Worm (Caenorhabditis elegans) whole organism, L2 larva: ENCODE data around the gene srh-24.
A peak's percentile ranks its signal among the peaks of the same experiment; 100 is the strongest.

ENCODE experiments used
- F13H6.1 ChIP-seq: sonication (generic microtip); optimal IDR thresholded peaks from 2 replicates; lab custom pipeline; 2016; ENCODE audit warnings: missing genetic modification characterization, missing compliant biosample characterization
- R02D3.7 ChIP-seq: fragments of 150-350 bp; optimal IDR thresholded peaks from 2 replicates; lab custom pipeline; 2014; ENCODE audit warnings: missing biosample characterization, missing genetic modification characterization
- Y55F3AM.14 ChIP-seq: fragments of 200-800 bp; sonication (Bioruptor generic); optimal IDR thresholded peaks from 2 replicates; lab custom pipeline; 2018; ENCODE audit warnings: mild to moderate bottlenecking, missing genetic modification characterization, missing compliant biosample characterization
- ZK546.5 ChIP-seq: sonication (generic microtip); optimal IDR thresholded peaks from 2 replicates; lab custom pipeline; 2017; ENCODE audit warnings: missing biosample characterization, missing genetic modification characterization
- ama-1 ChIP-seq: fragments of 150-350 bp; optimal IDR thresholded peaks from 2 replicates; lab custom pipeline; 2018; ENCODE audit warnings: inconsistent platforms
- blmp-1 ChIP-seq: sonication (generic microtip); optimal IDR thresholded peaks from 2 replicates; lab custom pipeline; 2017; ENCODE audit warnings: missing genetic modification characterization, mild to moderate bottlenecking, missing compliant biosample characterization, antibody characterized with exemption, moderate library complexity; ENCODE audit not compliant: insufficient read depth
- crh-2 ChIP-seq: sonication (generic microtip); optimal IDR thresholded peaks from 2 replicates; lab custom pipeline; 2017; ENCODE audit warnings: missing biosample characterization, missing genetic modification characterization
- dmd-4 ChIP-seq: sonication (generic microtip); optimal IDR thresholded peaks from 2 replicates; lab custom pipeline; 2017; ENCODE audit warnings: missing biosample characterization, missing genetic modification characterization
- egl-27 ChIP-seq: sonication (generic microtip); optimal IDR thresholded peaks from 3 replicates; lab custom pipeline; 2017; ENCODE audit warnings: missing biosample characterization, missing genetic modification reagents, missing genetic modification characterization
- elt-1 ChIP-seq: fragments of 150-350 bp; optimal IDR thresholded peaks from 2 replicates; lab custom pipeline; 2014; ENCODE audit warnings: missing biosample characterization, missing genetic modification characterization
- elt-3 ChIP-seq: sonication (generic microtip); optimal IDR thresholded peaks from 2 replicates; lab custom pipeline; 2017; ENCODE audit warnings: missing biosample characterization, missing genetic modification characterization
- gmeb-1 ChIP-seq: fragments of 150-350 bp; optimal IDR thresholded peaks from 2 replicates; lab custom pipeline; 2014; ENCODE audit warnings: missing biosample characterization, missing genetic modification characterization
- lin-11 ChIP-seq: fragments of 150-350 bp; sonication (generic microtip); optimal IDR thresholded peaks from 2 replicates; lab custom pipeline; 2014; ENCODE audit warnings: missing biosample characterization, missing genetic modification characterization, inconsistent platforms, mixed read lengths
- lin-13 ChIP-seq: fragments of 150-350 bp; optimal IDR thresholded peaks from 2 replicates; lab custom pipeline; 2014; ENCODE audit warnings: missing biosample characterization, missing genetic modification reagents, missing genetic modification characterization
- lin-39 ChIP-seq: fragments of 150-350 bp; optimal IDR thresholded peaks from 2 replicates; lab custom pipeline; 2014; ENCODE audit warnings: missing biosample characterization, missing genetic modification reagents, missing genetic modification characterization
- lsy-2 ChIP-seq, 2 experiments: fragments of 150-350 bp in 1 of 2; sonication (generic microtip) in 1 of 2; optimal IDR thresholded peaks; 2 replicates each; lab custom pipeline; 2014 to 2017; ENCODE audit warnings: missing biosample characterization in 2 of 2, missing genetic modification characterization in 2 of 2
- mab-5 ChIP-seq: fragments of 150-350 bp; optimal IDR thresholded peaks from 2 replicates; lab custom pipeline; 2014; ENCODE audit warnings: missing biosample characterization, missing genetic modification characterization
- mbf-1 ChIP-seq: sonication (generic microtip); optimal IDR thresholded peaks from 2 replicates; lab custom pipeline; 2017; ENCODE audit warnings: missing biosample characterization, missing genetic modification characterization
- mdl-1 ChIP-seq, 2 experiments: fragments of 150-350 bp in 1 of 2; sonication (generic microtip) in 1 of 2; optimal IDR thresholded peaks; 2 replicates each; lab custom pipeline; 2017; ENCODE audit warnings: missing biosample characterization in 2 of 2, missing genetic modification characterization in 2 of 2
- nhr-10 ChIP-seq: sonication (generic microtip); optimal IDR thresholded peaks from 2 replicates; lab custom pipeline; 2017; ENCODE audit warnings: missing biosample characterization, missing genetic modification characterization
- nhr-11 ChIP-seq: fragments of 150-350 bp; optimal IDR thresholded peaks from 2 replicates; lab custom pipeline; 2014; ENCODE audit warnings: missing biosample characterization, missing genetic modification characterization
- nhr-12 ChIP-seq: fragments of 150-350 bp; optimal IDR thresholded peaks from 2 replicates; lab custom pipeline; 2014; ENCODE audit warnings: missing biosample characterization, missing genetic modification characterization
- nhr-129 ChIP-seq: fragments of 150-350 bp; optimal IDR thresholded peaks from 2 replicates; lab custom pipeline; 2014; ENCODE audit warnings: missing biosample characterization, missing genetic modification characterization
- nhr-21 ChIP-seq: fragments of 150-350 bp; optimal IDR thresholded peaks from 2 replicates; lab custom pipeline; 2014; ENCODE audit warnings: missing biosample characterization, missing genetic modification characterization
- nhr-237 ChIP-seq: fragments of 150-350 bp; optimal IDR thresholded peaks from 2 replicates; lab custom pipeline; 2014; ENCODE audit warnings: missing biosample characterization, missing genetic modification characterization
- nhr-25 ChIP-seq: fragments of 150-350 bp; sonication (generic microtip); optimal IDR thresholded peaks from 3 replicates; lab custom pipeline; 2014; ENCODE audit warnings: missing biosample characterization, missing genetic modification characterization
- nhr-6 ChIP-seq: fragments of 150-350 bp; optimal IDR thresholded peaks from 2 replicates; lab custom pipeline; 2014; ENCODE audit warnings: missing biosample characterization, missing genetic modification characterization
- nhr-77 ChIP-seq: fragments of 150-350 bp; optimal IDR thresholded peaks from 2 replicates; lab custom pipeline; 2014; ENCODE audit warnings: missing biosample characterization, missing genetic modification characterization
- peb-1 ChIP-seq: fragments of 150-350 bp; optimal IDR thresholded peaks from 2 replicates; lab custom pipeline; 2014; ENCODE audit warnings: missing biosample characterization, missing genetic modification characterization
- sem-4 ChIP-seq: fragments of 150-350 bp; optimal IDR thresholded peaks from 2 replicates; lab custom pipeline; 2014; ENCODE audit warnings: missing biosample characterization, missing genetic modification reagents, missing genetic modification characterization
- skn-1 ChIP-seq: sonication (generic microtip); optimal IDR thresholded peaks from 2 replicates; lab custom pipeline; 2017; ENCODE audit warnings: missing biosample characterization, missing genetic modification characterization
- sma-3 ChIP-seq: sonication (generic microtip); optimal IDR thresholded peaks from 2 replicates; lab custom pipeline; 2016; ENCODE audit warnings: missing genetic modification reagents, missing genetic modification characterization, missing compliant biosample characterization
- sma-9 ChIP-seq, 2 experiments: fragments of 150-350 bp in 1 of 2; sonication (generic microtip) in 1 of 2; optimal IDR thresholded peaks; 2 replicates each; lab custom pipeline; 2014 to 2016; ENCODE audit warnings: missing genetic modification characterization in 2 of 2, mild to moderate bottlenecking in 1 of 2, missing biosample characterization in 1 of 2, missing compliant biosample characterization in 1 of 2, missing genetic modification reagents in 1 of 2, moderate library complexity in 1 of 2
- snpc-4 ChIP-seq: fragments of 150-350 bp; optimal IDR thresholded peaks from 2 replicates; lab custom pipeline; 2014; ENCODE audit warnings: missing biosample characterization, missing genetic modification characterization
- unc-39 ChIP-seq: fragments of 150-350 bp; optimal IDR thresholded peaks from 2 replicates; lab custom pipeline; 2014; ENCODE audit warnings: missing biosample characterization, missing genetic modification characterization
- unc-55 ChIP-seq: fragments of 150-350 bp; sonication (generic microtip); optimal IDR thresholded peaks from 3 replicates; lab custom pipeline; 2014; ENCODE audit warnings: missing biosample characterization, missing genetic modification reagents, missing genetic modification characterization
- zag-1 ChIP-seq: fragments of 150-350 bp; optimal IDR thresholded peaks from 2 replicates; lab custom pipeline; 2014; ENCODE audit warnings: missing biosample characterization, missing genetic modification characterization
- ztf-1 ChIP-seq: fragments of 200-800 bp; sonication (Bioruptor generic); conservative IDR thresholded peaks from 2 replicates; pipeline ENCODE4 v1.3.6; 2022; ENCODE audit warnings: missing genetic modification characterization, missing compliant biosample characterization
- ztf-11 ChIP-seq: sonication (generic microtip); optimal IDR thresholded peaks from 2 replicates; lab custom pipeline; 2017; ENCODE audit warnings: missing biosample characterization, missing genetic modification characterization
- ztf-4 ChIP-seq: fragments of 150-350 bp; optimal IDR thresholded peaks from 2 replicates; lab custom pipeline; 2014; ENCODE audit warnings: missing biosample characterization, missing genetic modification characterization

srh-24 gene

DNA sequence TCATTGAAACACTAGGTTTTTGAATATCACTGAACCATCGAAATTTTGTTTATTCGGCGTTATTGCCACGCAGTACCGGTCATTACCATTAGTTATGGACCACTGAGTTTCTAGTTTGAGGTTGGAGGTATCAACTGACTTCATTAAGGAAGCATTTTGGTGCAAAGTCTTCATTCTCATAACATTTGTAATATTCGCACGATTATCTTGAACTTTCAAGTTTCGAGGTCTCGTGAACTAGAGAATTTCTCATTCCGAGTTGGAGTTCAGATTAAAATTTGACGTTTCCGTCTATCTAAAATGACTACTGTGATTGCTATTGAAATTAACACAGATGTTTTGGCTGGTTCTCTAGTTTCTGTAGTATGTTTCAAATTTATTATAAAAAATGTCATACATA is 40.1 kb downstream of the srh-24 start, which contains the start of gene srx-42:
Gene srx-42, plus strand, starts transcription at position 301 of the 400 bp plus-strand sequence.
- TF ChIP-seq ZK546.5 (tag; lab: Kevin White, UChicago) (no peak), elt-3 (tag; lab: Kevin White, UChicago) (no peak), ztf-4 (tag; lab: Kevin White, UChicago) (no peak), unc-39 (tag; lab: Kevin White, UChicago) (no peak)

DNA sequence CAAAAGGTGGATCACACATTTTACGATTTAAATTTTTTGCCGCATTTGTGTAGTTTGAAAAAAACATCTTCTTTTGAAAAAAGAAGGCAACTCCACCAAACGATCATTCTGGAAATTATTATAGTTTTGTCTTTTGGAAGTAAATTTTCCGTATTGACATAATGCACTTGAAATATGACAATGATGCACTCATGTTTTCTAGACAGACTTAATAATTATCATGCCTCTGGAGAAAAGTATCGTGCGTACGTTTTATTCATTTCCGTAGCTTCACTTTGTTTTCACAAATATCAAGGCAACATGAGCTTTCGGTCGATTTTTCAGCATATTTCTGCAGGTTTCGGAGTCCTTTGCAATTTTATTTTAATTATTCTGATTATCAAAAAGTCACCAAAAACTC is 42.5 kb downstream of the srh-24 start, which contains the start of gene str-250:
Gene str-250, plus strand, starts transcription at position 301 of the 400 bp plus-strand sequence.
- TF ChIP-seq sma-3 (GFP tag; lab: Kevin White, UChicago) (no peak), nhr-129 (tag; lab: Kevin White, UChicago) (no peak), dmd-4 (no peak), nhr-12 (tag; lab: Kevin White, UChicago) (no peak), zag-1 (tag; lab: Kevin White, UChicago) (no peak), F13H6.1 (no peak), crh-2 (tag; lab: Kevin White, UChicago) (no peak), lin-11 (tag; lab: Kevin White, UChicago) (no peak), nhr-21 (tag; lab: Kevin White, UChicago) (no peak), nhr-25 (no peak), unc-55 (no peak), sem-4 (no peak), nhr-6 (tag; lab: Kevin White, UChicago) (no peak), nhr-11 (tag; lab: Kevin White, UChicago) (no peak), blmp-1 (tag; lab: Kevin White, UChicago) (no peak), nhr-237 (no peak), lsy-2 (tag; optimal IDR thresholded peaks at IDR 0.05; lab: Kevin White, UChicago) (no peak), nhr-10 (no peak), mab-5 (tag; lab: Kevin White, UChicago) (no peak)

DNA sequence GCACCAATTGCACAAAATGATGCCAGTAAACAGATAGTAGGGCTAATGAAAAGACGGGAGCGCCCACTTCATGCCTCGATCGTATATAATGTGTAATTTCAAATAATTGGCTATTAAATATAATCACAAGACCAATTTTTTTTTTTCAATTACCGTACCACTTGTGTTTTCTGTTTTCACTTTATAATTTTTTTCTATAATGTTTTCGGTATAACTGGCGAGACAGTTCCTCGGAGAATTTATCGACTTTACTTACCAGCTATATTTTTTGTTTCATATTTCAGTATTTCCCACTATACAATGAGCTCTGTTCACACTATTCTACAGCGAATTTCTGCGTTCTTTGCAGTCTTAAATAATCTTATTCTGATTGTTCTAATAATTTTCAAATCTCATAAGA is 44.6 kb downstream of the srh-24 start, which contains the start of gene str-252:
Gene str-252, plus strand, starts transcription at position 301 of the 400 bp plus-strand sequence.
- TF ChIP-seq zag-1 (tag; lab: Kevin White, UChicago) (no peak), nhr-10 (no peak), snpc-4 (no peak), R02D3.7 (tag; lab: Kevin White, UChicago) (no peak), lin-13 (GFP tag; lab: Kevin White, UChicago) (no peak), gmeb-1 (tag; lab: Kevin White, UChicago) (no peak)
- TF ChIP-seq, all 48 proteins: peak for 0

DNA sequence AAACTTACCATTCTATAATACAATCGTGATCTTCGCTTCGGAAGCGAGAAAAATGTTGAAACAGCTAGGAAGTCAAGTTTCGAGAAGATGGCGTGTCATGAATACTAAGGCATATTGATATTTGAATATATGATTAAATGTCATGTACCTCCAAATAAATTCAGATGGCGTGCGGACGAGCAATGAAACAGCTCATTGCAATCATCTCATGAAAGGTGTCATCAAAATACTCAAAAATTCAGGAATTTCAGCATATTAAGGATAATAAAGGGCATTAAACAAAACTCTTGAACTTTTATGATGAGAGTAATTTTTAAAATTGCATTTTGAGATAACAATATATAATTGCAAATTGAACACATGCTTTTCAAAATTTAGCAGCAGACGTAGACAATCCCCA is 45.4 kb downstream of the srh-24 start, which contains the start of gene gcy-32:
Gene gcy-32, minus strand, starts transcription at position 101 of the 400 bp plus-strand sequence.
- TF ChIP-seq mdl-1 (tag; optimal IDR thresholded peaks at IDR 0.05; lab: Kevin White, UChicago) (no peak), lin-13 (GFP tag; lab: Kevin White, UChicago) (no peak), nhr-77 (tag; lab: Kevin White, UChicago) (no peak), lsy-2 (tag; optimal IDR thresholded peaks at IDR 0.05; lab: Kevin White, UChicago) (no peak), sma-9 (GFP tag; optimal IDR thresholded peaks at IDR 0.05; lab: Kevin White, UChicago) (no peak), sma-9 (tag; optimal IDR thresholded peaks at IDR 0.05; lab: Kevin White, UChicago) (no peak), lin-11 (tag; lab: Kevin White, UChicago) (no peak), crh-2 (tag; lab: Kevin White, UChicago) (no peak), blmp-1 (tag; lab: Kevin White, UChicago) (no peak), mbf-1 (no peak), Y55F3AM.14 (GFP tag; lab: Kevin White, UChicago) (no peak), sem-4 (no peak), ZK546.5 (tag; lab: Kevin White, UChicago) (no peak), nhr-12 (tag; lab: Kevin White, UChicago) (no peak), nhr-11 (tag; lab: Kevin White, UChicago) (no peak), unc-39 (tag; lab: Kevin White, UChicago) (no peak), mab-5 (tag; lab: Kevin White, UChicago) (no peak), F13H6.1 (no peak), elt-3 (tag; lab: Kevin White, UChicago) (no peak)
- TF ChIP-seq, all 48 proteins: peak for 0

DNA sequence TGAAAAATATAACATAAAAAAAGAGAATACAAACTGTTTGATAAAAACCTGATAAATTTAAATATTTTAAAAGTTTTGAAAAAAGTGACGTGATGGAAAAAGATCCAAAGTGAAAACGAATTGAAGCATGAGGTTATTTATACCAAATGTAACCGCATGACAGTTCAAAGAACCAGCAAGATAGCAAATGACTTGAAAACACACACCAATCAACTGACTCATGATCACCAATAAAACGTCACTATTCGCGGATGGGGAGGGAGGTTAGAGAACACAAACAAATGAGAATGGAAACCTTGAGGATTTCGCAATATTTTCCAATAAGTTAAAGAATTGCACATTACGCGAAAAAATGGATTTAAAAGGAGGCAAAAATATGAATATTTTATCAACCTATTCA is 51.4 kb downstream of the srh-24 start, which contains the start of gene C06B3.7:
Gene C06B3.7, plus strand, starts transcription at position 287 of the 400 bp plus-strand sequence.
- TF ChIP-seq lin-11 (tag; lab: Kevin White, UChicago) = no peak
- TF ChIP-seq ztf-1 (GFP tag; lab: Robert Waterston, UW) = no peak
- peak; percentile 95 for TF ChIP-seq crh-2 (tag; lab: Kevin White, UChicago)
- TF ChIP-seq nhr-77 (tag; lab: Kevin White, UChicago) = no peak
- no peak for TF ChIP-seq nhr-12 (tag; lab: Kevin White, UChicago)
- TF ChIP-seq unc-39 (tag; lab: Kevin White, UChicago) = no peak
- TF ChIP-seq unc-55 = peak; percentile 73
- no peak for TF ChIP-seq peb-1
- peak; percentile 88 for TF ChIP-seq sma-3 (GFP tag; lab: Kevin White, UChicago)
- no peak for TF ChIP-seq lin-39 (tag; lab: Kevin White, UChicago)
- TF ChIP-seq dmd-4 = no peak
- TF ChIP-seq nhr-25 = peak; percentile 93
- TF ChIP-seq ztf-11 = no peak
- TF ChIP-seq lsy-2 (tag; optimal IDR thresholded peaks at IDR 0.05; lab: Kevin White, UChicago) = peak; percentile 15 to 89
- peak; percentile 45 for TF ChIP-seq egl-27
- TF ChIP-seq gmeb-1 (tag; lab: Kevin White, UChicago) = peak; percentile 61
- peak; percentile 46 for TF ChIP-seq snpc-4
- TF ChIP-seq elt-1 (tag; lab: Kevin White, UChicago) = no peak
- peak; percentile 55 for TF ChIP-seq blmp-1 (tag; lab: Kevin White, UChicago)
- TF ChIP-seq nhr-237 = no peak
- TF ChIP-seq skn-1 (tag; lab: Kevin White, UChicago) = peak; percentile 21
- no peak for TF ChIP-seq zag-1 (tag; lab: Kevin White, UChicago)
- TF ChIP-seq ama-1 (lab: Kevin White, UChicago) = peak; percentile 75
- TF ChIP-seq ZK546.5 (tag; lab: Kevin White, UChicago) = no peak
- no peak for TF ChIP-seq nhr-10
